Fruit fly (Drosophila melanogaster) S2 (cell line): ENCODE data around the gene Pburs.

Experiments used
- CG8478 ChIP-seq: fragments of >200 bp; optimal IDR thresholded peaks from 2 replicates; lab custom pipeline; 2018
- CTCF ChIP-seq, 2 experiments: fragments of >200 bp; optimal IDR thresholded peaks; 2 replicates each; lab custom pipeline; 2018

Pburs gene

DNA sequence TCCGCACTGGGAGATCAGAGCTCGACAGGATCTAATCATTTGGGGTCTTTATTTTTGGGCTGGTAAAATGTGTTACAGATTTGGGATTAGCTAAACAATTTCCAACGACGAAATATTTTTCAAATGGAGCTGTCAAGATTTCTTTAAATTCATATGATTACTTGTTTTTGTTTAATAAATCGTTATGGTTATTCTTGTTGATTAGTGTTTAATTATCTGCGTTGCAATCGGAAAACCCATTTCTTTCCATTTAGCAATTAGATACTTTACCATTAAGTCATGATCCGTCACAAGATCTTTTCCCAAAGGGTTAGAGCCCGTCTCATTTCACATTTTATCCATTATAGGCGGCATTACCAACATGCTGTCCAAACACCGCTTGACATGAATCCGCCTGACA, 33.7 kb upstream of the Pburs start, which contains the start of gene CG15283:
Gene CG15283, minus strand, starts transcription at position 101 of the 400 bp plus-strand sequence.
- TF ChIP-seq CTCF (optimal IDR thresholded peaks at IDR 0.05; lab: Kevin White, UChicago): no peak
- TF ChIP-seq CG8478 (lab: Kevin White, UChicago): no peak

dm6 chr2L:14449886-14450548, 32.9 kb upstream of the Pburs start:
- TF ChIP-seq CTCF (optimal IDR thresholded peaks at IDR 0.05; lab: Kevin White, UChicago) (no peak), CG8478 (lab: Kevin White, UChicago) (no peak)

DNA sequence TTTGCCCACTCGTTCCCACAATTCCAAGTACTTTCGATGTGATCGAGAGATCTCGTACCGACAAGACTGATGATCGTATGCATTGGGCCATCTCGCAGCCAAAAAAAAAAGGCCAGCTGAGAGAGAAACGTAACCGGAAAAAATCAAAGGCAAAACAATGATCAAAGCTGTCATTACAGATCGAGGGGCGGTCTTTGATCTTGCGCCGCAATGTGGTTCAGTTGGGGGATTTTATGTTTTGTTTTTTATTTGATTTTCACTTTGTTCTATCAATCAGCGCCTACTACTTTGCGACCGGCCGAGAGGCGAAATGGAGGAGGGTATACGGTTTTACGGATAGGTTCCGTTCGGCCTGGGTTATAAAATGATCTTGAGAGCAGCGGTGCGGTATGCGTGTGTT, 31.7 kb upstream of the Pburs start:
- TF ChIP-seq CTCF (optimal IDR thresholded peaks at IDR 0.05; lab: Kevin White, UChicago) (no peak), CG8478 (lab: Kevin White, UChicago) (no peak)

DNA sequence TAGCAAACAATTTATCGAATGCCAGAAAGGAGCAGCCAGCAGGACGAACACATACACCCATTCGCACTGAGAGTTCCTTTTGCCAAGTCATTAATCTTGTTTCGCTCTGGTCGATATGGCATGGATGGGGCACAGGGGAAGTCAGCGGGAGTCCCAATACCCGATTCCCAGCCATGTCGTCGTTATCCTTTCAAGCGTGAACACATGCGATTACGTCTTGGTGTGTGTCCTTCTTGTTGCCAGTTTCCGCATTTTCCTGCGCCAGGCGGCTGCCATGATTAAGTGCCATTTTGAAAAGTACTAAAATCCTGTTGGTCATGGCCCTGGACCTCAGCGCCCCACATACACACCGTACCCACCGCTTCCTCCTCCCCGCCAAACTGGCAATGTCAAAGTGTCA, 30.4 kb upstream of the Pburs start:
- TF ChIP-seq CTCF (optimal IDR thresholded peaks at IDR 0.05; lab: Kevin White, UChicago): no peak
- no peak for TF ChIP-seq CG8478 (lab: Kevin White, UChicago)

dm6 chr2L:14445588-14446484, 28.7 kb upstream of the Pburs start:
- TF ChIP-seq CG8478 (lab: Kevin White, UChicago) (no peak), CTCF (optimal IDR thresholded peaks at IDR 0.05; lab: Kevin White, UChicago) (no peak)

DNA sequence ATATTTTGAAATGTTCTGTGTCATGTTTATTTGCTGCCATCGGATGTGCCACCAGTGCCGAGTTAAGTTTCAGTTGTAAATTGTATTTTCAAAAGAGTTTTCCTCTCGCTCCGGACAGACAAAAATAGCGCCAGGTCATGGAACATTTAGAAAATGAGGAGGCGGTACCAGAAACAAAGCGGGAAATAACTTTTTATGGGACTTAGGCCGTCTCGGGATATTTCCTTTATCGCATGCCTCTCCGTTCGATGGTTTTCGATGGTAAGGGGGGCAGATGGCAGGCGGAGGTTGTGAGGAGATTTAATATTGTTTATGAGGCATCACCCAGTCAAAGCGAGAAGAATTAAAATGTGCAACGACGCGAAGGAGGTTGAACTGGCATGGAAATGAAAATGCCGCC, 27.7 kb upstream of the Pburs start:
- TF ChIP-seq CG8478 (lab: Kevin White, UChicago) (no peak), CTCF (optimal IDR thresholded peaks at IDR 0.05; lab: Kevin White, UChicago) (no peak)

DNA sequence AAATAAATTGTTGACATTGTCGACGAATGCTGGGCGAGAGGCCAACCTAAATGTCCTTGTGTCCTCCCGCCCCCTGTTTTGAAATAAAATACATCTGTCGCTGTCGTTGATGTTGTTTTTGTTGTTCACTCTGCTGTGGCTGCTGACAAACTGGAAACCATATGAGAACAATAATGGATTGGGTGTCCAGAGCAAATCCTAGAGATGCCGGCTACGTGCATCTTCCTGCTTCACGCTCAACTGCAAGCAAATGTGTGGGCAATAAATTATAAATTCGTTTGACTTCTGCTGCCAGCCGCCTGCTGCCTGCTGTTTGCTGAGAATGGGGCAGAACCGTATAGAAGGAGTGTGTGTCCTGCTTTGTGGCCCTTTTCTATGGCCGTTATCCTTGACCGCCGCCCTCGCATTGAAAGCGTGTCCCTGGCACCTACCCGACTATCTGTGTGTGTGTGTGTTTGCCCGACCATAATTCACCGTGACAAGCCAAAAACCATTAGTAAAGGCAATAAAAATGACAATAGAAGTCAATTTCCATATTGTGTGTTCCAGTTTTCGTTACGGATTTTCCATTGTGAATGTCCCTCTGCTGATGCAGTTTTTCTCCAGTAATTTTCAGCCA, 26.6 kb upstream of the Pburs start:
- TF ChIP-seq CTCF (optimal IDR thresholded peaks at IDR 0.05; lab: Kevin White, UChicago) (no peak), CG8478 (lab: Kevin White, UChicago) (no peak)

DNA sequence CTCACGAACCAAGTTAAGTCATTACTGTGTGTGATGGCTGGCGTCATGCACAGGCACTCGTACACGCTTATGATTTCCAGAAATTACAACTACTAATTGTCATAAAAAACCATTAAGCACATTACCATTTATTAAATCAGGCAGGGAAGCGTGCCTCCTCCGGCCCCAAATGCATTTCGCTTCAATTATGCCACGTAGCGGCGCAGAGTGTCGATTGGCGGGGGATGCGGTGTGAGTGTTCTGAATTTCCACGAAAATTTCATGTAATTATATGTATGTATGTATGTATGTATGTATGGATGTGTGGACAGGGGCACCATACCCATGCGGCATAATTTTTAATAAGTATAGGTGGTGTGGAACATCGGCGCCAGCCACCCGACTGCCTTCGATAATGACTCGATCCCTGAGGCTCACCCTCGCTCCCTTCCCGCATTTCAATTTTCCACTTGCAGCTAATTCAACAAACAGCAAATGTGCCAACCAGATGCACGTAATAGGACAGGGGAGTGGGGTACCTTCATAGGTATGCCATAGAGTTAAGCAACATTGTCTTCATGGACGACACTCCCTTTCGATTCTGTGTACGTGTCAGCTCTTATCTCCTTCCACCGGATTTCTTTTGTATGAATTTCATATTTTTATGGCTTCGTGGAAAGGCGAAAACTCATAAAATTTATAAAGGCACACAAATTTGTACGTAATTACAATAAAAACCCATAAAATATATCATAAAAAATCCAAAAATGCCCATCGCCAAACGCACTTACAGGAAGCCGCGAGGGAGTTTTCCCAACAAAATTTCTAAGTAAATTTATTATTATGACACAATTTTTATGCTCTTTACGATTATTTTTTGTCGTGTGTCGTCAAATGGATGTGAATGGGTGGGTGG, 25.3 kb upstream of the Pburs start:
- TF ChIP-seq CG8478 (lab: Kevin White, UChicago) (no peak), CTCF (optimal IDR thresholded peaks at IDR 0.05; lab: Kevin White, UChicago) (no peak)

dm6 chr2L:14441309-14441708, 24.2 kb upstream of the Pburs start:
- TF ChIP-seq CG8478 (lab: Kevin White, UChicago): no peak
- TF ChIP-seq CTCF (optimal IDR thresholded peaks at IDR 0.05; lab: Kevin White, UChicago): no peak

DNA sequence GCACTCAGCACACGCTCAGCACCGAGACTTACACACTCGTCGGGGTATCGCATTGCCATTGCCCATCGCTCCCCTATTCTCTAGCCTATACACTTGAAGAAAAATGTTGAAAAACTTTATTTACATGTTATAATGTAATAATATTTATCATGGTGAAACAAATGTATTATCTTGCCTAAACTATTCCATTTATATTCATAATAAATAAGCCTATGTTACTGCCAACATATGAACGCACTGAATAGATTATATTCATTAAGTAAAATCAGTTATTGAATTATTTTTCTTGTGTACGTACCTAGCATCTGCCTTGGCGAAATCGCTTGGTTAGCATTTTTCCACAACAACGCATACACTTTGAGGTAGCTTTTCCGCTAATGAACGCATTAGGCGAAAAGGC, 23.8 kb upstream of the Pburs start:
- TF ChIP-seq CG8478 (lab: Kevin White, UChicago) (no peak), CTCF (optimal IDR thresholded peaks at IDR 0.05; lab: Kevin White, UChicago) (no peak)

DNA sequence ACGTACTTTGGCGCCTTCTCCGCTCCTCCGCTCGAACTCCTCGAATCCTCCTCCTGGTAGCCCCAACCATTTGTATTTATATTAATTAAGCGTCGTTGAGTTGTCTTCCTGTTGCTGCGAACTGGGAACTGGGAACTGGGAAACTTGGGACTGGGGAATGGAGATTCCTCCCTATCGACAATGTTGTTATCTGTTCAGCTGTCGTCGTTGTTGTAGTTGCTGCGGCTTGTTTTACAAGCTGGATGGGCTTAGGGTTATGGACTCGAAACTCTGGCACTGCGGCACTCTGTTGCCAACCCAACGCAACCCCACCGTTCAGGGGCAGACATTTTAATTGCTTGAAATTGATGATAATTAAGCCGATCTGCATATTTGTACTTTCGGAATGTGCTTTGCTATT, 21.7 kb upstream of the Pburs start:
- no peak for TF ChIP-seq CG8478 (lab: Kevin White, UChicago)

- TF ChIP-seq CTCF (optimal IDR thresholded peaks at IDR 0.05; lab: Kevin White, UChicago) (no peak), CG8478 (lab: Kevin White, UChicago) (no peak)
Observed at dm6 chr2L:14435866-14436626, 18.9 kb upstream of the Pburs start.

- TF ChIP-seq CTCF (optimal IDR thresholded peaks at IDR 0.05; lab: Kevin White, UChicago): no peak
- no peak for TF ChIP-seq CG8478 (lab: Kevin White, UChicago)
Observed at dm6 chr2L:14434475-14434874, 17.3 kb upstream of the Pburs start.
